Worm (Caenorhabditis elegans) whole organism, L4 larva: ENCODE data around the gene srv-19.
A peak's percentile ranks its signal among the peaks of the same experiment; 100 is the strongest.

Experiments used
- F26F4.8 ChIP-seq: fragments of 200-800 bp; sonication (Bioruptor generic); conservative IDR thresholded peaks from 2 replicates; pipeline ENCODE4 v1.3.6; 2022; ENCODE audit warnings: missing genetic modification characterization, missing compliant biosample characterization
- F44E2.7 ChIP-seq: fragments of 200-800 bp; sonication (Bioruptor generic); IDR thresholded peaks from 2 replicates; pipeline ENCODE4 v2.1.2; 2022; ENCODE audit warnings: missing genetic modification characterization, missing compliant biosample characterization
- F49E8.2 ChIP-seq: sonication (generic microtip); optimal IDR thresholded peaks from 2 replicates; lab custom pipeline; 2016; ENCODE audit warnings: missing compliant biosample characterization, mild to moderate bottlenecking, missing genetic modification characterization, borderline replicate concordance
- T26A8.4 ChIP-seq: fragments of 200-800 bp; sonication (Bioruptor generic); IDR thresholded peaks from 2 replicates; pipeline ENCODE4 v1.3.6; 2022; ENCODE audit warnings: missing genetic modification characterization, missing compliant biosample characterization
- Y48G9A.11 ChIP-seq: fragments of 200-800 bp; sonication (Bioruptor generic); IDR thresholded peaks from 2 replicates; pipeline ENCODE4 v1.3.6; 2022; ENCODE audit warnings: missing genetic modification reagents, missing genetic modification characterization, missing compliant biosample characterization
- aha-1 ChIP-seq: fragments of 150-350 bp; peaks from one replicate; lab custom pipeline; 2014; ENCODE audit warnings: missing biosample characterization, missing genetic modification characterization
- ceh-28 ChIP-seq: fragments of 150-350 bp; optimal IDR thresholded peaks from 2 replicates; lab custom pipeline; 2014; ENCODE audit warnings: missing biosample characterization, missing genetic modification reagents, missing genetic modification characterization
- ceh-32 ChIP-seq: sonication (generic microtip); optimal IDR thresholded peaks from 2 replicates; lab custom pipeline; 2016; ENCODE audit warnings: mild to moderate bottlenecking, missing genetic modification characterization, missing compliant biosample characterization; ENCODE audit not compliant: poor library complexity
- ceh-62 ChIP-seq: sonication (generic microtip); optimal IDR thresholded peaks from 2 replicates; lab custom pipeline; 2017; ENCODE audit warnings: missing biosample characterization, missing genetic modification characterization
- ces-1 ChIP-seq: fragments of 150-350 bp; sonication (generic microtip); optimal IDR thresholded peaks from 4 replicates; lab custom pipeline; 2014; ENCODE audit warnings: missing biosample characterization, missing genetic modification reagents, missing genetic modification characterization
- ctbp-1 ChIP-seq: fragments of 200-800 bp; sonication (Bioruptor generic); IDR thresholded peaks from 2 replicates; pipeline ENCODE4 v1.3.6; 2022; ENCODE audit warnings: missing genetic modification reagents, missing genetic modification characterization, missing compliant biosample characterization
- daf-19 ChIP-seq: fragments of 200-800 bp; sonication (Bioruptor generic); conservative IDR thresholded peaks from 2 replicates; pipeline ENCODE4 v1.3.6; 2022; ENCODE audit warnings: missing genetic modification characterization, missing compliant biosample characterization
- dmd-9 ChIP-seq: fragments of 200-800 bp; sonication (Bioruptor generic); IDR thresholded peaks from 2 replicates; pipeline ENCODE4 v1.3.6; 2022; ENCODE audit warnings: missing genetic modification reagents, missing genetic modification characterization, missing compliant biosample characterization
- dve-1 ChIP-seq: sonication (generic microtip); optimal IDR thresholded peaks from 2 replicates; lab custom pipeline; 2017; ENCODE audit warnings: antibody characterized with exemption, mild to moderate bottlenecking, missing genetic modification characterization, missing compliant biosample characterization; ENCODE audit not compliant: insufficient read depth
- fkh-10 ChIP-seq: fragments of 150-350 bp; optimal IDR thresholded peaks from 2 replicates; lab custom pipeline; 2014; ENCODE audit warnings: missing biosample characterization, missing genetic modification reagents, missing genetic modification characterization
- hif-1 ChIP-seq, 2 experiments: sonication (generic microtip); optimal IDR thresholded peaks; 2 replicates each; lab custom pipeline; 2016 to 2017; ENCODE audit warnings: missing compliant biosample characterization in 2 of 2, missing genetic modification characterization in 2 of 2, missing genetic modification reagents in 2 of 2, missing genotype in 2 of 2, mild to moderate bottlenecking in 1 of 2
- jun-1 ChIP-seq: fragments of 150-350 bp; optimal IDR thresholded peaks from 2 replicates; lab custom pipeline; 2014; ENCODE audit warnings: missing biosample characterization, missing genetic modification reagents, missing genetic modification characterization
- lin-15B ChIP-seq: fragments of 150-350 bp; sonication (generic microtip); optimal IDR thresholded peaks from 3 replicates; lab custom pipeline; 2014; ENCODE audit warnings: missing biosample characterization, missing genetic modification characterization
- lin-39 ChIP-seq: fragments of 150-350 bp; optimal IDR thresholded peaks from 2 replicates; lab custom pipeline; 2014; ENCODE audit warnings: missing biosample characterization, missing genetic modification reagents, missing genetic modification characterization
- lir-3 ChIP-seq: sonication (generic microtip); optimal IDR thresholded peaks from 2 replicates; lab custom pipeline; 2016; ENCODE audit warnings: mild to moderate bottlenecking, missing genetic modification characterization, missing compliant biosample characterization
- lsy-2 ChIP-seq, 2 experiments: fragments of 150-350 bp in 1 of 2; sonication (generic microtip) in 1 of 2; optimal IDR thresholded peaks; 2 replicates each; lab custom pipeline; 2014 to 2017; ENCODE audit warnings: missing biosample characterization in 2 of 2, missing genetic modification characterization in 2 of 2
- madf-5 ChIP-seq, 2 experiments: fragments of 200-800 bp; sonication (Bioruptor generic); IDR thresholded peaks; 2 replicates each; pipeline ENCODE4 v1.3.6; 2022; ENCODE audit warnings: missing compliant biosample characterization in 2 of 2, missing genetic modification characterization in 2 of 2
- madf-9 ChIP-seq: fragments of 200-800 bp; sonication (Bioruptor generic); conservative IDR thresholded peaks from 2 replicates; pipeline ENCODE4 v1.3.6; 2022; ENCODE audit warnings: missing genetic modification reagents, missing genetic modification characterization, missing compliant biosample characterization
- mes-2 ChIP-seq: sonication (generic microtip); optimal IDR thresholded peaks from 2 replicates; lab custom pipeline; 2016; ENCODE audit warnings: missing genotype, mild to moderate bottlenecking, missing genetic modification characterization, missing compliant biosample characterization; ENCODE audit not compliant: poor library complexity, severe bottlenecking
- nhr-102 ChIP-seq: sonication (generic microtip); optimal IDR thresholded peaks from 2 replicates; lab custom pipeline; 2016; ENCODE audit warnings: mild to moderate bottlenecking, missing genetic modification characterization, moderate library complexity, missing compliant biosample characterization
- nhr-11 ChIP-seq: fragments of 150-350 bp; optimal IDR thresholded peaks from 2 replicates; lab custom pipeline; 2014; ENCODE audit warnings: missing biosample characterization, missing genetic modification characterization
- nhr-28 ChIP-seq: fragments of 150-350 bp; optimal IDR thresholded peaks from 2 replicates; lab custom pipeline; 2014; ENCODE audit warnings: missing biosample characterization, missing genetic modification characterization
- nhr-41 ChIP-seq: fragments of 200-800 bp; sonication (Bioruptor generic); IDR thresholded peaks from 2 replicates; pipeline ENCODE4 v1.3.6; 2022; ENCODE audit warnings: missing genetic modification reagents, missing genetic modification characterization, missing compliant biosample characterization
- nhr-42 ChIP-seq: fragments of 200-800 bp; sonication (Bioruptor generic); IDR thresholded peaks from 2 replicates; pipeline ENCODE4 v1.3.6; 2022; ENCODE audit warnings: missing genetic modification characterization, missing compliant biosample characterization
- nhr-76 ChIP-seq: fragments of 150-350 bp; optimal IDR thresholded peaks from 2 replicates; lab custom pipeline; 2014; ENCODE audit warnings: missing biosample characterization, missing genetic modification characterization
- set-16 ChIP-seq: fragments of 200-800 bp; sonication (Bioruptor generic); IDR thresholded peaks from 2 replicates; pipeline ENCODE4 v1.3.6; 2022; ENCODE audit warnings: missing genetic modification reagents, missing genetic modification characterization, missing compliant biosample characterization
- snpc-1.2 ChIP-seq: fragments of 200-800 bp; sonication (Bioruptor generic); IDR thresholded peaks from 2 replicates; pipeline ENCODE4 v1.3.6; 2022; ENCODE audit warnings: missing genetic modification reagents, missing genetic modification characterization, missing compliant biosample characterization
- unc-130 ChIP-seq: sonication (generic microtip); optimal IDR thresholded peaks from 2 replicates; lab custom pipeline; 2016; ENCODE audit warnings: missing genetic modification reagents, missing genetic modification characterization, missing compliant biosample characterization
- unc-39 ChIP-seq: sonication (generic microtip); optimal IDR thresholded peaks from 2 replicates; lab custom pipeline; 2017; ENCODE audit warnings: missing biosample characterization, missing genetic modification characterization
- unc-62 ChIP-seq, 3 experiments: fragments of 150-350 bp in 1 of 3; sonication (generic microtip); optimal IDR thresholded peaks in 2 of 3; peaks in 1 of 3; 1 replicate in 1 of 3; 2 replicates in 2 of 3; lab custom pipeline; 2014 to 2017; ENCODE audit warnings: missing biosample characterization in 3 of 3, missing genetic modification characterization in 3 of 3, missing genetic modification reagents in 3 of 3, missing genotype in 1 of 3
- vab-7 ChIP-seq: fragments of 200-800 bp; sonication (Bioruptor generic); IDR thresholded peaks from 2 replicates; pipeline ENCODE4 v1.3.6; 2022; ENCODE audit warnings: missing genetic modification reagents, missing genetic modification characterization, missing compliant biosample characterization
- zag-1 ChIP-seq: fragments of 150-350 bp; optimal IDR thresholded peaks from 2 replicates; lab custom pipeline; 2014; ENCODE audit warnings: missing biosample characterization, missing genetic modification characterization
- zip-11 ChIP-seq: fragments of 200-800 bp; sonication (Bioruptor generic); IDR thresholded peaks from 2 replicates; pipeline ENCODE4 v1.3.6; 2022; ENCODE audit warnings: missing genetic modification characterization, missing compliant biosample characterization

The srv-19 gene

ce11 chrIV:5873825-5874224 is at the start of gene srv-19:
TSS of gene srv-19 (minus strand) at chrIV:5873925.
- no peak for TF ChIP-seq ctbp-1 (GFP tag; lab: Robert Waterston, UW)
- no peak for TF ChIP-seq madf-9 (GFP tag; lab: Robert Waterston, UW)

DNA sequence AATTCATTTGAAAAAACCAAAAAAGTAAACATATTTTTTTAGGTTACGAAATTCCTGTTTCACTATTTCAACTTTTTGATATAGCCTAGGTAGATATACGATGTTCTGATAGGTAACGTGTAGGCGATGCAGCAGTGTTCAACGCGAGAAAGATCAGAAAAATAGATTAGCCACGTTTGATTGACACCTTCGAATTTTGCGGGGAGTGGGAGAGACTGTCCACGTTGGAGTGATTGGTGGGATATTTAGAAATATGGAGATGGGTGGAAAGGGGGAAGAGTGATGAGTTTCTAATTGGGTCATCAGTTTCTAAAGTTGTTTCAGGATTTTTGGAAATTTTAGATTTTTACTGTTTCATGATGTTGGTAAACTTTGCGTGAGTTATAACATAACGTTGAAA is 49.4 kb upstream of the srv-19 start:
- TF ChIP-seq unc-62 (GFP tag; optimal IDR thresholded peaks at IDR 0.05 in 1 of 2; lab: Kevin White, UChicago) (peak in 1 of 2 experiments; percentile 90), unc-62 (tag; optimal IDR thresholded peaks at IDR 0.05; lab: Kevin White, UChicago) (no peak), F49E8.2 (no peak)

ce11 chrIV:5917026-5917425 is 43.3 kb upstream of the srv-19 start, which contains the start of gene dhhc-13:
TSS of gene dhhc-13 (plus strand) at chrIV:5917326.
- no peak for TF ChIP-seq lin-15B
- TF ChIP-seq ceh-28 = peak; percentile 71

DNA sequence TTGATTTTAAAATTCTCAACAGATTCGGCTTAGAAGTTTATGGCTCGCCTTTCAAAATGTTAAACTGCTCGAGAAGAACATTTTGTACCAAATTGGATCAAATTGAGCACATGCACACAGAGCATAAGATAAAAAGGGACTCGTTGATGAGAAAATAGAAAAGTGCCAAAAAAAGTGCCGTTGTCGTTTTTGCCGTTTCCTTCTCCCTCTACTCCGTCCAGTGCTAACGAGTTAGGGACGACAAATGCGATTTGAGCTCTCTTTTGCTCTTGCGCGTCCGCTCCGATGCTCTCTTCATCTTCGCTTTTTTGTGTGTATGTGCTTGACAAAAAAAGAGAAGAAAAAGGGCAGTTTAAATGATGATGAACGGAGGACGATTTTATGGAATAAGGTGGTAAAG is 41.4 kb upstream of the srv-19 start:
- no peak for TF ChIP-seq dve-1 (tag; lab: Kevin White, UChicago)
- peak; percentile 64 for TF ChIP-seq ces-1 (GFP tag; lab: Kevin White, UChicago)
- TF ChIP-seq nhr-11 (tag; lab: Kevin White, UChicago) = no peak
- peak; percentile 90 for TF ChIP-seq fkh-10 (GFP tag; lab: Kevin White, UChicago)
- peak; percentile 66 for TF ChIP-seq aha-1
- TF ChIP-seq madf-5 (GFP tag; IDR thresholded peaks at IDR 0.05; lab: Robert Waterston, UW) = no peak
- TF ChIP-seq lin-39 (tag; lab: Kevin White, UChicago) = no peak

- TF ChIP-seq mes-2 (tag; lab: Kevin White, UChicago) (no peak), set-16 (GFP tag; lab: Robert Waterston, UW) (no peak), ceh-28 (no peak), nhr-41 (GFP tag; lab: Robert Waterston, UW) (no peak), madf-9 (GFP tag; lab: Robert Waterston, UW) (no peak), nhr-76 (tag; lab: Kevin White, UChicago) (no peak), hif-1 (tag; optimal IDR thresholded peaks at IDR 0.05; lab: Kevin White, UChicago) (no peak), lsy-2 (tag; optimal IDR thresholded peaks at IDR 0.05; lab: Kevin White, UChicago) (no peak), nhr-28 (tag; lab: Kevin White, UChicago) (no peak)
- TF ChIP-seq, all 104 proteins: peak for 0
Measured at ce11 chrIV:5903305-5903778, 29.6 kb upstream of the srv-19 start, which contains the start of gene H04M03.12. TSS of gene H04M03.12 (minus strand) at chrIV:5903355.

- TF ChIP-seq ces-1 (GFP tag; lab: Kevin White, UChicago) (peak; percentile 75), T26A8.4 (GFP tag; lab: Robert Waterston, UW) (no peak)
Measured at ce11 chrIV:5902730-5903129, 29.0 kb upstream of the srv-19 start.

DNA sequence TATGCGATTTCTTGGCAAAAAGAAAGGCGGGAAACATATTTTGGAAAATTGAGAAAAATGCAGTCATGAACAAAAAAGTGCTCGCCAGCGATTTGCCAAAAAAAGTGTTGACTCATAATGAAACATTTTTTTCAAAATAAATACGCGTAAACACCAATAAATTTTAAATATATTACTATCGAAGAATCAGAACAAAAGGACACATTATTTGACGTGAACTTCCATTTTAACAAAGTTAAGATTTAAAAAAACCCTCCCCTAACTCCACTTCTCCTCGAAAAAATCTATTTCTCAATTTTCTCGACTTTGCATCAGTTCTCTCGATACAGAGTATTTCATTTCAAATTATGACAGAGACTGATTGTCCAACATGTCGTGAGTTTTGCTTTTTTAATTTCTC is 22.6 kb upstream of the srv-19 start, which contains the start of gene pck-3:
TSS of gene pck-3 (plus strand) at position 301 of the 400 bp plus-strand sequence.
- no peak for TF ChIP-seq dmd-9 (GFP tag; lab: Robert Waterston, UW)
- no peak for TF ChIP-seq F26F4.8 (GFP tag; lab: Robert Waterston, UW)
- no peak for TF ChIP-seq ceh-32 (tag; lab: Kevin White, UChicago)
- no peak for TF ChIP-seq Y48G9A.11
- TF ChIP-seq zag-1 (tag; lab: Kevin White, UChicago) = no peak
- no peak for TF ChIP-seq F44E2.7
- no peak for TF ChIP-seq dve-1 (tag; lab: Kevin White, UChicago)
- TF ChIP-seq vab-7 (GFP tag; lab: Robert Waterston, UW) = no peak
- no peak for TF ChIP-seq daf-19
- TF ChIP-seq nhr-42 (GFP tag; lab: Robert Waterston, UW) = no peak
- no peak for TF ChIP-seq zip-11 (GFP tag; lab: Robert Waterston, UW)
- no peak for TF ChIP-seq ceh-62 (tag; lab: Kevin White, UChicago)
- no peak for TF ChIP-seq nhr-102 (tag; lab: Kevin White, UChicago)
- TF ChIP-seq jun-1 (tag; lab: Kevin White, UChicago) = no peak
- no peak for TF ChIP-seq snpc-1.2
- TF ChIP-seq unc-130 (GFP tag; lab: Kevin White, UChicago) = no peak
- TF ChIP-seq lir-3 = no peak
- no peak for TF ChIP-seq unc-39 (tag; lab: Kevin White, UChicago)
- TF ChIP-seq, all 104 proteins: peak for 0
